Worm (Caenorhabditis elegans) whole organism, L2 larva: ENCODE measurements around the gene C46E10.8.

Source experiments
- C34F6.9 ChIP-seq: fragments of 150-350 bp; optimal IDR thresholded peaks from 2 replicates; lab custom pipeline; 2014; ENCODE audit warnings: missing biosample characterization, missing genetic modification characterization
- R02D3.7 ChIP-seq: fragments of 150-350 bp; optimal IDR thresholded peaks from 2 replicates; lab custom pipeline; 2014; ENCODE audit warnings: missing biosample characterization, missing genetic modification characterization
- ZK546.5 ChIP-seq: sonication (generic microtip); optimal IDR thresholded peaks from 2 replicates; lab custom pipeline; 2017; ENCODE audit warnings: missing biosample characterization, missing genetic modification characterization
- alr-1 ChIP-seq: fragments of 150-350 bp; optimal IDR thresholded peaks from 2 replicates; lab custom pipeline; 2014; ENCODE audit warnings: missing biosample characterization, missing genetic modification characterization
- ama-1 ChIP-seq: fragments of 150-350 bp; optimal IDR thresholded peaks from 2 replicates; lab custom pipeline; 2018; ENCODE audit warnings: inconsistent platforms
- crh-2 ChIP-seq: sonication (generic microtip); optimal IDR thresholded peaks from 2 replicates; lab custom pipeline; 2017; ENCODE audit warnings: missing biosample characterization, missing genetic modification characterization
- elt-1 ChIP-seq: fragments of 150-350 bp; optimal IDR thresholded peaks from 2 replicates; lab custom pipeline; 2014; ENCODE audit warnings: missing biosample characterization, missing genetic modification characterization
- fos-1 ChIP-seq: fragments of 150-350 bp; optimal IDR thresholded peaks from 2 replicates; lab custom pipeline; 2014; ENCODE audit warnings: missing biosample characterization, missing genetic modification characterization
- gmeb-1 ChIP-seq: fragments of 150-350 bp; optimal IDR thresholded peaks from 2 replicates; lab custom pipeline; 2014; ENCODE audit warnings: missing biosample characterization, missing genetic modification characterization
- lin-11 ChIP-seq: fragments of 150-350 bp; sonication (generic microtip); optimal IDR thresholded peaks from 2 replicates; lab custom pipeline; 2014; ENCODE audit warnings: missing biosample characterization, missing genetic modification characterization, inconsistent platforms, mixed read lengths
- lin-13 ChIP-seq: fragments of 150-350 bp; optimal IDR thresholded peaks from 2 replicates; lab custom pipeline; 2014; ENCODE audit warnings: missing biosample characterization, missing genetic modification reagents, missing genetic modification characterization
- lin-39 ChIP-seq: fragments of 150-350 bp; optimal IDR thresholded peaks from 2 replicates; lab custom pipeline; 2014; ENCODE audit warnings: missing biosample characterization, missing genetic modification reagents, missing genetic modification characterization
- lsy-2 ChIP-seq, 2 experiments: fragments of 150-350 bp in 1 of 2; sonication (generic microtip) in 1 of 2; optimal IDR thresholded peaks; 2 replicates each; lab custom pipeline; 2014 to 2017; ENCODE audit warnings: missing biosample characterization in 2 of 2, missing genetic modification characterization in 2 of 2
- mab-5 ChIP-seq: fragments of 150-350 bp; optimal IDR thresholded peaks from 2 replicates; lab custom pipeline; 2014; ENCODE audit warnings: missing biosample characterization, missing genetic modification characterization
- mdl-1 ChIP-seq, 2 experiments: fragments of 150-350 bp in 1 of 2; sonication (generic microtip) in 1 of 2; optimal IDR thresholded peaks; 2 replicates each; lab custom pipeline; 2017; ENCODE audit warnings: missing biosample characterization in 2 of 2, missing genetic modification characterization in 2 of 2
- nhr-10 ChIP-seq: sonication (generic microtip); optimal IDR thresholded peaks from 2 replicates; lab custom pipeline; 2017; ENCODE audit warnings: missing biosample characterization, missing genetic modification characterization
- nhr-129 ChIP-seq: fragments of 150-350 bp; optimal IDR thresholded peaks from 2 replicates; lab custom pipeline; 2014; ENCODE audit warnings: missing biosample characterization, missing genetic modification characterization
- nhr-21 ChIP-seq: fragments of 150-350 bp; optimal IDR thresholded peaks from 2 replicates; lab custom pipeline; 2014; ENCODE audit warnings: missing biosample characterization, missing genetic modification characterization
- nhr-23 ChIP-seq: fragments of 150-350 bp; optimal IDR thresholded peaks from 2 replicates; lab custom pipeline; 2014; ENCODE audit warnings: missing biosample characterization, missing genetic modification reagents, missing genetic modification characterization
- nhr-237 ChIP-seq: fragments of 150-350 bp; optimal IDR thresholded peaks from 2 replicates; lab custom pipeline; 2014; ENCODE audit warnings: missing biosample characterization, missing genetic modification characterization
- nhr-77 ChIP-seq: fragments of 150-350 bp; optimal IDR thresholded peaks from 2 replicates; lab custom pipeline; 2014; ENCODE audit warnings: missing biosample characterization, missing genetic modification characterization
- sem-4 ChIP-seq: fragments of 150-350 bp; optimal IDR thresholded peaks from 2 replicates; lab custom pipeline; 2014; ENCODE audit warnings: missing biosample characterization, missing genetic modification reagents, missing genetic modification characterization
- skn-1 ChIP-seq: sonication (generic microtip); optimal IDR thresholded peaks from 2 replicates; lab custom pipeline; 2017; ENCODE audit warnings: missing biosample characterization, missing genetic modification characterization
- sma-3 ChIP-seq: sonication (generic microtip); optimal IDR thresholded peaks from 2 replicates; lab custom pipeline; 2016; ENCODE audit warnings: missing genetic modification reagents, missing genetic modification characterization, missing compliant biosample characterization
- sma-9 ChIP-seq, 2 experiments: fragments of 150-350 bp in 1 of 2; sonication (generic microtip) in 1 of 2; optimal IDR thresholded peaks; 2 replicates each; lab custom pipeline; 2014 to 2016; ENCODE audit warnings: missing genetic modification characterization in 2 of 2, mild to moderate bottlenecking in 1 of 2, missing biosample characterization in 1 of 2, missing compliant biosample characterization in 1 of 2, missing genetic modification reagents in 1 of 2, moderate library complexity in 1 of 2
- snpc-4 ChIP-seq: fragments of 150-350 bp; optimal IDR thresholded peaks from 2 replicates; lab custom pipeline; 2014; ENCODE audit warnings: missing biosample characterization, missing genetic modification characterization
- unc-55 ChIP-seq: fragments of 150-350 bp; sonication (generic microtip); optimal IDR thresholded peaks from 3 replicates; lab custom pipeline; 2014; ENCODE audit warnings: missing biosample characterization, missing genetic modification reagents, missing genetic modification characterization
- zag-1 ChIP-seq: fragments of 150-350 bp; optimal IDR thresholded peaks from 2 replicates; lab custom pipeline; 2014; ENCODE audit warnings: missing biosample characterization, missing genetic modification characterization
- ztf-4 ChIP-seq: fragments of 150-350 bp; optimal IDR thresholded peaks from 2 replicates; lab custom pipeline; 2014; ENCODE audit warnings: missing biosample characterization, missing genetic modification characterization

Gene C46E10.8

DNA sequence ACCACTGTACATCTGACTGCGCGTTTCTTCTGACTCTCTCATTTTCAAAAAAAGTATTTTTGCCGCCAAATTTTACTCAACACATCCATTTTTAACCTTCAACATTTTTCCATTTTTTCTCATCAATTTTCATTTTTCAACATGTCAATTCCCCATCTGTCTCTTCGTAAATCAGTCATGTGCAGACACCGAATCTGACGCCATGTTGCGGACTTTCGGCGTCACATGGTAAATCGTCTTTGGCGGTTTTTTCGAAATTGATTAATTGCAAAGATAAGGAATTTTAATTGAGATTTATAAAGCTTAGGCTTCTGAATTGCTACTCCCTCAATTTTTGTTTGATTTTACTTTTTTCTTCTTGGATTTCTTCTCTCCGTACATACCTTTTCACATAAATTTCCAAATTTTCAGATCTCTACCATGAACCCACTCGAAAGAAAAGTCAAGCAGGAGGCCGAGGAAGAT, 45.1 kb downstream of the C46E10.8 start, which contains the start of gene F19B10.1:
Gene F19B10.1, plus strand, starts transcription at position 415 of the 465 bp plus-strand sequence.
- TF ChIP-seq sma-3 (GFP tag; lab: Kevin White, UChicago) (peak; percentile 72), snpc-4 (tag; lab: Kevin White, UChicago) (peak; percentile 43), ama-1 (no peak), gmeb-1 (tag; lab: Kevin White, UChicago) (peak; percentile 91), nhr-10 (no peak), sma-9 (GFP tag; optimal IDR thresholded peaks at IDR 0.05; lab: Kevin White, UChicago) (peak; percentile 80), sma-9 (tag; optimal IDR thresholded peaks at IDR 0.05; lab: Kevin White, UChicago) (no peak), sem-4 (tag; lab: Kevin White, UChicago) (peak; percentile 57), nhr-23 (tag; lab: Kevin White, UChicago) (no peak), fos-1 (tag; lab: Kevin White, UChicago) (peak; percentile 78), R02D3.7 (tag; lab: Kevin White, UChicago) (no peak), lin-39 (tag; lab: Kevin White, UChicago) (no peak), lin-11 (no peak), nhr-21 (tag; lab: Kevin White, UChicago) (peak; percentile 61), ztf-4 (tag; lab: Kevin White, UChicago) (no peak), mdl-1 (tag; optimal IDR thresholded peaks at IDR 0.05; lab: Kevin White, UChicago) (peak in 1 of 2 experiments; percentile 55), C34F6.9 (peak; percentile 89), ZK546.5 (tag; lab: Kevin White, UChicago) (no peak), lin-13 (GFP tag; lab: Kevin White, UChicago) (peak; percentile 78), nhr-129 (tag; lab: Kevin White, UChicago) (peak; percentile 62), crh-2 (tag; lab: Kevin White, UChicago) (peak; percentile 72), elt-1 (tag; lab: Kevin White, UChicago) (no peak), unc-55 (GFP tag; lab: Kevin White, UChicago) (peak; percentile 66), lsy-2 (tag; optimal IDR thresholded peaks at IDR 0.05; lab: Kevin White, UChicago) (peak; percentile 42 to 88), mab-5 (peak; percentile 75)
- TF ChIP-seq, all 48 proteins: peak for 15

DNA sequence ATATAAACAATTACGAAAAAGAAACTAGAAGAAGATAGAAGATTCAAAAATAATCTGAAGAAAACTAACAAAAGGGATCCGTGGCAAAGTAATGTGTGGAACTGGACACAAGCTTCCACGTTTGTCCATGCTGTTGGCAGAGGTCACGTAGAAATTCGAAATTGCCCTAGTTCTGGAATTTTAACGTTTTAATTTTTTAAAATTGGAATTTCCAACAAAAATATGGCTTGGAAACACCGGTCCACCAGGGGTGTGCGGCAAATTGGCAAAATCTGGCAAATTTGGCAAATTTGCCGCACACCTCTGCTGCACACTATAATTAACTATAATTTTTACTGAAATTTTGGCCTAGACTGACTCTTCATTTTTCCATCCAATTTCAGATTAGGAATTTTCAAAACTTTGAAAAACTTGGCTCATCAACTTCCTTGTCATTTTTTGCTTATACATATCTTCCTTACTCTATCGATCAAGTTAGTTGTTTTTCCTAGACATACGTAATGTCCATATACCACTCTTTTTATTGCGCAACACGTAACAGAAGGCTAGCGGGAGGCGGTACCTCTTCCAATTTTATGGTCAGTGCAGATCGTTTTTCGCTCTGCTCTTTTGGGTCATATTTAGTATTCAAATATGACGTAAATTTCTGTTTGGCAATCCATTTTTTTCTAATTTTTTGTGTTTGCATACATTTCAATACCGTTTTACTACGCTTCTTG, 46.4 kb downstream of the C46E10.8 start, which contains the start of gene F19B10.10:
Gene F19B10.10, minus strand, starts transcription at position 51 of the 719 bp plus-strand sequence.
- TF ChIP-seq elt-1 (tag; lab: Kevin White, UChicago) (no peak), nhr-23 (tag; lab: Kevin White, UChicago) (no peak), nhr-129 (tag; lab: Kevin White, UChicago) (no peak), fos-1 (tag; lab: Kevin White, UChicago) (no peak), alr-1 (tag; lab: Kevin White, UChicago) (no peak), zag-1 (no peak)
- TF ChIP-seq, all 48 proteins: peak for 0

DNA sequence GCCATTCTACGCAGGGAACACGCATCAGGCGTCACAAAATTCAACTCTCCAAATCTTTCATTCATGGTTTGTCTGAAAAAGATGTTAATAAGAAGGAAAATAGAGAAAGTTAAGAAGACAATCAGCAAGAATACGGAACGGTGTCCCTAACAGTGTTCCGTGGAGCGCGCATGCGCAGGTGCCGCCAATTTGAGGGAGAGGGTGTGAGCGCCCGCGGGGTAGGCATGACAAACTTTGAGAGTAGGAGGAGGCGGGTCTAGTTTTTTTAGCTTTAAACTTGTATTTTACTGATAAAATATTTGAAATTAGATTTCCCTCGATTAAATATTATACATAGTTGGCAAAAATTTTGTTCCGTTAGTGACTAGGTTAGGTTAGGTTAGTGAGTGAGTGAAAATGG, 47.5 kb downstream of the C46E10.8 start:
- TF ChIP-seq ZK546.5 (tag; lab: Kevin White, UChicago) (no peak), lin-13 (GFP tag; lab: Kevin White, UChicago) (no peak), sma-3 (GFP tag; lab: Kevin White, UChicago) (no peak), nhr-237 (tag; lab: Kevin White, UChicago) (no peak), ama-1 (no peak), elt-1 (tag; lab: Kevin White, UChicago) (no peak)

DNA sequence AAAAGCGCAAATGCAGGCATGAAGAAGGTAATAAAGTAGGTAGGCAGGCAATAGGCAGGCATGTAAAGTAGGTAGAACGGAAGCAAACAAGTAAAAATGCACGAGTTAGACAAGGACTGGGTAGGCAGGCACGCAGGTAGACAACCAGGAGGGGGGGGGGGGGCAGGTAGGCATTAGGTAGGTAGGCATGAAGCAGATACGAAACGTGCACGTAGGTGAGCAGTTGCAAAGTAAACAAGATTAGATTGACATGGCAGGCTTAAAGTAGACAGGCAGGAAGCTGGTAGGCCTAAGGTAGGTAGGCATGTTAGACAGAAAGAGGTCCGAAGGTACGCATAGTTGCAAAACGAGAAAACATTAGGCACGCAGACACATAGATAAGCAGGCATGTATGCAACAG, 48.9 kb downstream of the C46E10.8 start:
- no peak for TF ChIP-seq nhr-10
- TF ChIP-seq nhr-77 (tag; lab: Kevin White, UChicago), result no peak
- TF ChIP-seq nhr-21 (tag; lab: Kevin White, UChicago), result no peak
- TF ChIP-seq skn-1 (tag; lab: Kevin White, UChicago), result no peak
